Worm (Caenorhabditis elegans): ENCODE measurements around the gene nhr-232.

- TF ChIP-seq dao-5 (tag; optimal IDR thresholded peaks at IDR 0.05) (no peak), him-1 (tag; optimal IDR thresholded peaks at IDR 0.05) (no peak)
Observed at ce11 chrV:10276038-10276437, 20.1 kb downstream of the nhr-232 start.
